Worm (Caenorhabditis elegans): Measurements from ENCODE around the gene selt-1.2.

Gene selt-1.2

DNA sequence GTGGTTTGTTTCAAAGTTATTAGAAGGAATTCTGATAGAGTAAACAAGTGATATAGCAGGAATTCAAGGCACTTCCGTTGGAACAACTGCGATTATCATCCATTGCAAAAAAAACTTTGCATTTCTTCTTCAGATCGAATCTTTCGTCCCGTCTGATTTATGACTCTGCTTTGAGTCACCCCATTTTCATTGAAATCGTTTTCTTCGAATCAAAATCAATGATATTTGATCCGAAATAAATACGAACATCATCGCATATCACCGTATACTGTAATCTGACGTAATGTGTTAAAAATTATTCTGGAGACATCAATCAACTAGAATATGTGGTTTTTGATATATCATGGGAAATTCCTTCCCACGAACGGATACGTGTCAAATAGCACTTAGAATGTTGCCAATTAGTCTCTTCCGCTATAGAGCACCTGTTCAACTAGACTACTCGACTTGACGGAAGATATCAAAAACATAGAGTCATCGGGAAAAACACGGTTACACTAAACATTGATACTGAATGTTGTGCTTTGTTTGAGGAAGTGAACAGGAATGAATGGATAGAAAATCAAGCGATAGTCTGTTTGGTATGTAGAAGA, 16.2 kb downstream of the selt-1.2 start:
- peak; percentile 5 for TF ChIP-seq hlh-11 (tag; optimal IDR thresholded peaks at IDR 0.05)
- TF ChIP-seq daf-16 (GFP tag; optimal IDR thresholded peaks at IDR 0.05), result peak in 1 of 2 experiments; percentile 45
- no peak for TF ChIP-seq daf-16 (tag; optimal IDR thresholded peaks at IDR 0.05)
- TF ChIP-seq lsy-2 (tag; optimal IDR thresholded peaks at IDR 0.05), result peak in 1 of 2 experiments; percentile 1
- no peak for TF ChIP-seq spr-1 (tag; optimal IDR thresholded peaks at IDR 0.05)
- peak; percentile 89 for TF ChIP-seq nhr-11 (tag; optimal IDR thresholded peaks at IDR 0.05)
- peak in 1 of 2 experiments; percentile 88 for TF ChIP-seq unc-62 (GFP tag; optimal IDR thresholded peaks at IDR 0.05 in 1 of 2)
- TF ChIP-seq unc-62 (tag; optimal IDR thresholded peaks at IDR 0.05), result no peak
- no peak for TF ChIP-seq nhr-41 (GFP tag; IDR thresholded peaks at IDR 0.05)
- TF ChIP-seq tra-1 (GFP tag; IDR thresholded peaks at IDR 0.05), result no peak
- TF ChIP-seq mdl-1 (tag; optimal IDR thresholded peaks at IDR 0.05), result peak in 1 of 2 experiments; percentile 1
- TF ChIP-seq hif-1 (tag; optimal IDR thresholded peaks at IDR 0.05), result peak in 1 of 2 experiments; percentile 56
- TF ChIP-seq aha-1 (tag), result peak; percentile 59
- TF ChIP-seq fos-1 (tag; optimal IDR thresholded peaks at IDR 0.05), result no peak
- no peak for TF ChIP-seq gei-8 (GFP tag; optimal IDR thresholded peaks at IDR 0.05)
- peak; percentile 87 for TF ChIP-seq nhr-28 (tag; optimal IDR thresholded peaks at IDR 0.05)

DNA sequence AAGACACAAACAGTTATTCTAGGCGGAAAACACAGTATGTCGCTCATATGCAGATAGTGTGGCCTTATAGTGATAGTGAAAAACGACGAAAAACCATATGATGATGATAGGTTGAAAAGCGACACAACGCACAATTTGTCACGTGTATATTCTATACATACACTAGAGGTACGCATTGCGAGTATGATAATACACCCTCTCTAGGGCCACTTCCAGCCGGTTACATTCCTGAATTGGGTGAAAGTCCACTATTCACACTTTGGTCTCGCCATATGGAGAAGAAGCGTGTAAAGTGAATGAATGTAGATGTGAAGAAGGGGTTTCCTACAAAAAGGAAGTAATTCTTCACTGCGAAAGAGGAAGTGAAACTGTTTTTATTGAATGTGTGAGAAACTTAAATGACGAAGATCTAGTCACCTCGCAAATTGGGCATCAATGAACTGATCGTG, 17.7 kb downstream of the selt-1.2 start:
- TF ChIP-seq lin-39 (tag; optimal IDR thresholded peaks at IDR 0.05) (no peak), fkh-10 (GFP tag; optimal IDR thresholded peaks at IDR 0.05) (no peak), hlh-30 (tag; optimal IDR thresholded peaks at IDR 0.05; ENCODE audit: insufficient read depth) (peak; percentile 76), mxl-3 (GFP tag; optimal IDR thresholded peaks at IDR 0.05) (peak; percentile 75), dmd-8 (GFP tag; IDR thresholded peaks at IDR 0.05) (no peak), mes-2 (tag; optimal IDR thresholded peaks at IDR 0.05; ENCODE audit: poor library complexity, severe bottlenecking) (peak; percentile 29), nhr-111 (GFP tag; optimal IDR thresholded peaks at IDR 0.05) (no peak), fos-1 (tag; optimal IDR thresholded peaks at IDR 0.05) (no peak), D1046.2 (GFP tag; IDR thresholded peaks at IDR 0.05) (no peak), madf-5 (GFP tag; IDR thresholded peaks at IDR 0.05) (no peak), daf-12 (tag; optimal IDR thresholded peaks at IDR 0.05) (no peak), arid-1 (GFP tag; conservative IDR thresholded peaks at IDR 0.05) (no peak), dmd-9 (GFP tag; IDR thresholded peaks at IDR 0.05) (no peak), F26F4.8 (GFP tag; conservative IDR thresholded peaks at IDR 0.05) (no peak), nhr-102 (tag; optimal IDR thresholded peaks at IDR 0.05) (peak; percentile 39), snpc-1.2 (GFP tag; IDR thresholded peaks at IDR 0.05) (no peak), nhr-42 (GFP tag; IDR thresholded peaks at IDR 0.05) (no peak), jun-1 (tag; optimal IDR thresholded peaks at IDR 0.05) (no peak), ama-1 (optimal IDR thresholded peaks at IDR 0.05) (no peak), tra-1 (GFP tag; IDR thresholded peaks at IDR 0.05) (no peak), T26A8.4 (GFP tag; IDR thresholded peaks at IDR 0.05) (no peak), mep-1 (tag; optimal IDR thresholded peaks at IDR 0.05) (peak; percentile 42), saeg-2 (GFP tag; IDR thresholded peaks at IDR 0.05) (0 out of 2 replicates have a peak, but pooled peaks have one; percentile 31), daf-19 (GFP tag; conservative IDR thresholded peaks at IDR 0.05) (no peak), mxl-2 (GFP tag; conservative IDR thresholded peaks at IDR 0.05) (no peak), ceh-82 (tag; optimal IDR thresholded peaks at IDR 0.05) (no peak), nhr-76 (tag; optimal IDR thresholded peaks at IDR 0.05) (no peak), Y5F2A.4 (GFP tag; optimal IDR thresholded peaks at IDR 0.05) (no peak), ceh-28 (tag; optimal IDR thresholded peaks at IDR 0.05) (no peak), F49E8.2 (tag; optimal IDR thresholded peaks at IDR 0.05; ENCODE audit: borderline replicate concordance) (no peak), zag-1 (tag; optimal IDR thresholded peaks at IDR 0.05) (no peak), nhr-10 (tag; optimal IDR thresholded peaks at IDR 0.05) (peak; percentile 53), F37D6.2 (tag; optimal IDR thresholded peaks at IDR 0.05) (no peak), Y105C5A.15 (GFP tag; IDR thresholded peaks at IDR 0.05) (no peak), madf-9 (GFP tag; conservative IDR thresholded peaks at IDR 0.05) (no peak), Y48G9A.11 (GFP tag; IDR thresholded peaks at IDR 0.05) (no peak), hlh-11 (tag; optimal IDR thresholded peaks at IDR 0.05) (peak; percentile 85), ceh-62 (tag; optimal IDR thresholded peaks at IDR 0.05) (no peak)

All from whole organism, L4 larva.